Fruit fly (Drosophila melanogaster) whole organism, embryonic: ENCODE results near the gene CG8837.

Source experiments
- CG11504 ChIP-seq: fragments of 200-800 bp; sonication (Bioruptor generic); optimal IDR thresholded peaks from 3 replicates; lab custom pipeline; 2019; ENCODE audit warnings: missing biosample characterization, mild to moderate bottlenecking, missing genetic modification characterization, moderate library complexity
- CG12299 ChIP-seq: fragments of 200-800 bp; sonication (Bioruptor generic); optimal IDR thresholded peaks from 2 replicates; lab custom pipeline; 2018; ENCODE audit warnings: missing biosample characterization, mild to moderate bottlenecking, missing genetic modification characterization
- CG12769 ChIP-seq: fragments of 200-800 bp; sonication (Bioruptor generic); optimal IDR thresholded peaks from 2 replicates; lab custom pipeline; 2019; ENCODE audit warnings: missing biosample characterization, mild to moderate bottlenecking, missing genetic modification characterization, moderate library complexity
- CG30020 ChIP-seq: fragments of 200-800 bp; optimal IDR thresholded peaks from 2 replicates; lab custom pipeline; 2019; ENCODE audit warnings: missing biosample characterization, mild to moderate bottlenecking, missing genetic modification characterization, moderate library complexity
- CG30431 ChIP-seq: fragments of 200-800 bp; sonication (Bioruptor generic); optimal IDR thresholded peaks from 2 replicates; lab custom pipeline; 2017; ENCODE audit warnings: missing biosample characterization, missing genetic modification characterization
- CG32532 ChIP-seq: fragments of 200-800 bp; sonication (Bioruptor generic); IDR thresholded peaks from 2 replicates; pipeline ENCODE4 v1.3.6; 2022; ENCODE audit warnings: missing biosample characterization, missing genetic modification characterization
- CG3995 ChIP-seq: fragments of 200-800 bp; sonication (Bioruptor generic); optimal IDR thresholded peaks from 3 replicates; lab custom pipeline; 2016; ENCODE audit warnings: missing biosample characterization, missing genetic modification characterization
- CG6683 ChIP-seq: fragments of 200-800 bp; sonication (Bioruptor generic); optimal IDR thresholded peaks from 2 replicates; lab custom pipeline; 2017; ENCODE audit warnings: missing biosample characterization, mild to moderate bottlenecking, missing genetic modification characterization, missing genetic modification reagents
- CG6689 ChIP-seq: fragments of 200-800 bp; sonication (Bioruptor generic); IDR thresholded peaks from 2 replicates; pipeline ENCODE4 v1.3.6; 2022; ENCODE audit warnings: missing biosample characterization, missing genetic modification characterization
- CG7372 ChIP-seq: fragments of 200-800 bp; sonication (Bioruptor generic); IDR thresholded peaks from 2 replicates; pipeline ENCODE4 v1.3.6; 2022; ENCODE audit warnings: missing biosample characterization, missing genetic modification characterization
- CG8281 ChIP-seq: fragments of 200-800 bp; sonication (Bioruptor generic); optimal IDR thresholded peaks from 2 replicates; lab custom pipeline; 2018; ENCODE audit warnings: missing biosample characterization, mild to moderate bottlenecking, missing genetic modification characterization, moderate library complexity
- CG8944 ChIP-seq: fragments of 200-800 bp; sonication (Bioruptor generic); optimal IDR thresholded peaks from 3 replicates; lab custom pipeline; 2016; ENCODE audit warnings: missing biosample characterization, missing genetic modification characterization
- CG9876 ChIP-seq: fragments of 200-800 bp; sonication (Bioruptor generic); optimal IDR thresholded peaks from 2 replicates; lab custom pipeline; 2016; ENCODE audit warnings: missing biosample characterization, missing genetic modification characterization
- Dbx ChIP-seq: fragments of 200-800 bp; sonication (Bioruptor generic); IDR thresholded peaks from 3 replicates; pipeline ENCODE4 v1.3.6; 2022; ENCODE audit warnings: missing biosample characterization, missing genetic modification characterization
- Deaf1 ChIP-seq: fragments of 200-800 bp; optimal IDR thresholded peaks from 3 replicates; lab custom pipeline; 2019; ENCODE audit warnings: missing biosample characterization, mild to moderate bottlenecking, missing genetic modification characterization, moderate library complexity
- Doc2 ChIP-seq: fragments of 200-800 bp; sonication (Bioruptor generic); IDR thresholded peaks from 2 replicates; pipeline ENCODE4 v1.3.6; 2022; ENCODE audit warnings: missing biosample characterization, missing genetic modification characterization
- Dref ChIP-seq: fragments of 200-800 bp; sonication (Bioruptor generic); IDR thresholded peaks from 2 replicates; pipeline ENCODE4 v1.3.6; 2022; ENCODE audit warnings: missing biosample characterization, missing genetic modification characterization
- Ets65A ChIP-seq: fragments of 200-800 bp; sonication (Bioruptor generic); peaks from one replicate; lab custom pipeline; 2016; ENCODE audit warnings: missing biosample characterization, missing genetic modification characterization
- GATAe ChIP-seq: fragments of 200-800 bp; sonication (Bioruptor generic); conservative IDR thresholded peaks from 2 replicates; pipeline ENCODE4 v1.3.6; 2022; ENCODE audit warnings: missing biosample characterization, missing genetic modification characterization
- Hsf ChIP-seq: fragments of 200-800 bp; sonication (Bioruptor generic); optimal IDR thresholded peaks from 3 replicates; lab custom pipeline; 2016; ENCODE audit warnings: missing biosample characterization, missing genetic modification characterization
- NK7.1 ChIP-seq: fragments of 200-800 bp; sonication (Bioruptor generic); optimal IDR thresholded peaks from 3 replicates; lab custom pipeline; 2016; ENCODE audit warnings: missing biosample characterization, missing genetic modification characterization
- Ptx1 ChIP-seq: fragments of 200-800 bp; sonication (Bioruptor generic); IDR thresholded peaks from 2 replicates; pipeline ENCODE4 v1.3.6; 2022; ENCODE audit warnings: missing biosample characterization, missing genetic modification characterization
- bigmax ChIP-seq: fragments of 200-800 bp; sonication (Bioruptor generic); optimal IDR thresholded peaks from 2 replicates; lab custom pipeline; 2018; ENCODE audit warnings: missing biosample characterization, mild to moderate bottlenecking, missing genetic modification characterization
- bsh ChIP-seq, 2 experiments: fragments of 200-800 bp; sonication (Bioruptor generic); optimal IDR thresholded peaks; 2 replicates each; lab custom pipeline; 2017 to 2018; ENCODE audit warnings: mild to moderate bottlenecking in 2 of 2, missing biosample characterization in 2 of 2, missing genetic modification characterization in 2 of 2, moderate library complexity in 1 of 2
- cas ChIP-seq: fragments of 200-800 bp; sonication (Bioruptor generic); IDR thresholded peaks from 2 replicates; pipeline ENCODE4 v1.3.6; 2022; ENCODE audit warnings: missing biosample characterization, missing genetic modification characterization
- cg ChIP-seq: fragments of 200-800 bp; sonication (Bioruptor generic); optimal IDR thresholded peaks from 3 replicates; lab custom pipeline; 2019; ENCODE audit warnings: missing biosample characterization, mild to moderate bottlenecking, missing genetic modification characterization, moderate library complexity
- chinmo ChIP-seq: fragments of 200-800 bp; sonication (Bioruptor generic); IDR thresholded peaks from 4 replicates; pipeline ENCODE4 v1.3.6; 2022; ENCODE audit warnings: missing biosample characterization, missing genetic modification characterization; ENCODE audit not compliant: partially characterized antibody
- ci ChIP-seq: fragments of 200-800 bp; sonication (Bioruptor generic); IDR thresholded peaks from 3 replicates; pipeline ENCODE4 v1.3.6; 2022; ENCODE audit warnings: missing biosample characterization, missing genetic modification characterization
- crc ChIP-seq: fragments of 200-800 bp; sonication (Bioruptor generic); optimal IDR thresholded peaks from 2 replicates; lab custom pipeline; 2016; ENCODE audit warnings: missing biosample characterization, missing genetic modification characterization
- crol ChIP-seq: fragments of 200-800 bp; sonication (Bioruptor generic); IDR thresholded peaks from 2 replicates; pipeline ENCODE4 v1.3.6; 2022; ENCODE audit warnings: missing biosample characterization, missing genetic modification characterization
- gsb ChIP-seq: fragments of 200-800 bp; sonication (Bioruptor generic); IDR thresholded peaks from 2 replicates; pipeline ENCODE4 v1.3.6; 2022; ENCODE audit warnings: missing biosample characterization, missing genetic modification characterization
- hkb ChIP-seq, 2 experiments: fragments of 200-800 bp in 1 of 2; fragments of >200 bp in 1 of 2; sonication (Bioruptor generic) in 1 of 2; IDR thresholded peaks in 1 of 2; optimal IDR thresholded peaks in 1 of 2; 2 replicates each; pipeline versions ENCODE4 v1.3.6 to Lab custom; 2017 to 2022; ENCODE audit warnings: missing biosample characterization in 1 of 2, missing genetic modification characterization in 1 of 2
- jumu ChIP-seq: fragments of 200-800 bp; sonication (Bioruptor generic); optimal IDR thresholded peaks from 3 replicates; lab custom pipeline; 2016; ENCODE audit warnings: missing biosample characterization, missing genetic modification characterization
- klu ChIP-seq: fragments of 200-800 bp; sonication (Bioruptor generic); IDR thresholded peaks from 2 replicates; pipeline ENCODE4 v1.3.6; 2022; ENCODE audit warnings: missing biosample characterization, missing genetic modification characterization
- lmd ChIP-seq: fragments of 200-800 bp; sonication (Bioruptor generic); IDR thresholded peaks from 2 replicates; pipeline ENCODE4 v1.3.6; 2022; ENCODE audit warnings: missing biosample characterization, missing genetic modification characterization
- lola ChIP-seq, 3 experiments: fragments of >200 bp in 2 of 3; fragments of 200-800 bp in 1 of 3; sonication (Bioruptor generic) in 1 of 3; optimal IDR thresholded peaks; 2 replicates each; lab custom pipeline; 2017 to 2019; ENCODE audit warnings: missing biosample characterization in 3 of 3, missing genetic modification characterization in 3 of 3, mild to moderate bottlenecking in 1 of 3, moderate library complexity in 1 of 3
- mirr ChIP-seq: fragments of 200-800 bp; sonication (Bioruptor generic); optimal IDR thresholded peaks from 3 replicates; lab custom pipeline; 2018; ENCODE audit warnings: missing biosample characterization, mild to moderate bottlenecking, missing genetic modification characterization
- shn ChIP-seq: fragments of 200-800 bp; sonication (Bioruptor generic); optimal IDR thresholded peaks from 3 replicates; lab custom pipeline; 2016; ENCODE audit warnings: missing biosample characterization, missing genetic modification characterization
- sisA ChIP-seq: fragments of 200-800 bp; sonication (Bioruptor generic); IDR thresholded peaks from 2 replicates; pipeline ENCODE4 v1.3.6; 2022; ENCODE audit warnings: missing biosample characterization, missing genetic modification characterization
- slbo ChIP-seq: fragments of 200-800 bp; sonication (Bioruptor generic); IDR thresholded peaks from 2 replicates; pipeline ENCODE4 v1.3.6; 2022; ENCODE audit warnings: missing biosample characterization, missing genetic modification characterization
- sob ChIP-seq: fragments of 200-800 bp; sonication (Bioruptor generic); IDR thresholded peaks from 2 replicates; pipeline ENCODE4 v1.3.6; 2022; ENCODE audit warnings: missing biosample characterization, missing genetic modification characterization
- stc ChIP-seq: fragments of 200-800 bp; sonication (Bioruptor generic); IDR thresholded peaks from 2 replicates; pipeline ENCODE4 v1.3.6; 2022; ENCODE audit warnings: missing biosample characterization, missing genetic modification characterization
- tx ChIP-seq: fragments of 200-800 bp; sonication (Bioruptor generic); optimal IDR thresholded peaks from 2 replicates; lab custom pipeline; 2016; ENCODE audit warnings: missing biosample characterization, missing genetic modification characterization
- zen2 ChIP-seq: fragments of 200-800 bp; sonication (Bioruptor generic); IDR thresholded peaks from 3 replicates; pipeline ENCODE4 v1.3.6; 2022; ENCODE audit warnings: missing biosample characterization, missing genetic modification characterization; ENCODE audit not compliant: partially characterized antibody
- zfh1 ChIP-seq: fragments of 200-800 bp; sonication (Bioruptor generic); IDR thresholded peaks from 3 replicates; pipeline ENCODE4 v1.3.6; 2022; ENCODE audit warnings: missing biosample characterization, missing genetic modification characterization

Gene CG8837

dm6 chr2L:3354642-3355380, 34.8 kb downstream of the CG8837 start, which contains the start of gene E23 (continued):
- peak; percentile 92 for TF ChIP-seq CG8281 (tag; lab: Kevin White, UChicago)
- peak; percentile 92 for TF ChIP-seq CG30020
- peak; percentile 93 for TF ChIP-seq jumu (GFP tag; lab: Kevin White, UChicago)
- TF ChIP-seq zen2 (GFP tag; lab: Robert Waterston, UW): no peak; the same call in 2 of the 3 replicates
- TF ChIP-seq cas (GFP tag; lab: Robert Waterston, UW): peak; percentile 95
- peak; percentile 98 for TF ChIP-seq CG11504 (tag; lab: Kevin White, UChicago)
- peak; percentile 91 for TF ChIP-seq NK7.1 (GFP tag; lab: Kevin White, UChicago)
- TF ChIP-seq Deaf1 (tag; lab: Kevin White, UChicago): peak; percentile 90
- peak; percentile 31 for TF ChIP-seq cg (GFP tag; lab: Kevin White, UChicago)
- peak; percentile 91 for TF ChIP-seq shn (GFP tag; lab: Kevin White, UChicago)
- peak; percentile 94 for TF ChIP-seq tx (GFP tag; lab: Kevin White, UChicago)
- peak; percentile 97 for TF ChIP-seq gsb
- TF ChIP-seq Dref (GFP tag; lab: Robert Waterston, UW): no peak
- peak; percentile 98 for TF ChIP-seq CG12299 (tag; lab: Kevin White, UChicago)
- TF ChIP-seq bigmax: peak; percentile 48
- TF ChIP-seq CG9876: peak; percentile 91
- peak; percentile 71 for TF ChIP-seq CG3995 (GFP tag; lab: Kevin White, UChicago)
- TF ChIP-seq CG8944 (GFP tag; lab: Kevin White, UChicago): peak; percentile 93
- no peak for TF ChIP-seq hkb (optimal IDR thresholded peaks at IDR 0.05; lab: Kevin White, UChicago)
- peak; percentile 99 for TF ChIP-seq hkb (GFP tag; IDR thresholded peaks at IDR 0.05; lab: Robert Waterston, UW)
- peak; percentile 97 to 99 for TF ChIP-seq bsh (GFP tag; optimal IDR thresholded peaks at IDR 0.05; lab: Kevin White, UChicago)
- peak; percentile 98 for TF ChIP-seq sob
- peak; percentile 82 for TF ChIP-seq crc (GFP tag; lab: Kevin White, UChicago)
- peak; percentile 98 for TF ChIP-seq CG30431 (GFP tag; lab: Kevin White, UChicago)

DNA sequence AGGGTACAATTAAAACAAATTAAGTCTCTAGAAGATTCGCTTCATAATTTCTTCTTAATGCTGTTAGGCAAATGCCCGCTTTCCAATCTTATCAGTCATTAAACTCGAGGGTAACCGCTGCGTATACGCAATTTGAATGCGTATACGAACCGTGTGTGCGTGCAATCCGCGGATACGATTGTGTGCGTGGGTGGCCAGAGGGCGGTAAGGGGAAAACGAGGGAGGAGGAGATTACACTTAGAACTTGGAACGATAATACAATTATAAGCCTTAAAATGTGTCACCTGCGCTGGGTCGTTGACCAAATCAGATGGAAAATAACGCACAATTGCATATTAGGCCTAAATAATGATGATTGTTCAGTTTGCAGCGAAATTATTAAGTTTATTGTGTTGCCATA, 35.7 kb downstream of the CG8837 start:
- TF ChIP-seq ci (GFP tag; lab: Robert Waterston, UW): peak; percentile 28; the same call in 1 of the 3 replicates
- no peak for TF ChIP-seq stc (GFP tag; lab: Robert Waterston, UW)
- TF ChIP-seq CG6683 (GFP tag; lab: Kevin White, UChicago): no peak
- no peak for TF ChIP-seq Doc2 (GFP tag; lab: Robert Waterston, UW)
- no peak for TF ChIP-seq lmd (GFP tag; lab: Robert Waterston, UW)
- peak; percentile 74 for TF ChIP-seq crol (GFP tag; lab: Robert Waterston, UW)
- 0 out of 2 replicates have a peak, but pooled peaks have one; percentile 5 for TF ChIP-seq Ptx1
- peak; percentile 28; the same call in 1 of the 2 replicates for TF ChIP-seq slbo (GFP tag; lab: Robert Waterston, UW)
- TF ChIP-seq lola (GFP tag; optimal IDR thresholded peaks at IDR 0.05; lab: Kevin White, UChicago): no peak
- TF ChIP-seq CG12769: peak; percentile 29
- TF ChIP-seq zfh1 (GFP tag; lab: Robert Waterston, UW): no peak
- TF ChIP-seq CG7372: peak; percentile 88
- TF ChIP-seq Hsf (GFP tag; lab: Kevin White, UChicago): no peak
- TF ChIP-seq sisA: no peak
- TF ChIP-seq mirr: peak; percentile 11
- TF ChIP-seq Dbx (GFP tag; lab: Robert Waterston, UW): 0 out of 3 replicates have a peak, but pooled peaks have one; percentile 13
- peak; percentile 28; the same call in 1 of the 2 replicates for TF ChIP-seq klu (GFP tag; lab: Robert Waterston, UW)
- TF ChIP-seq chinmo (GFP tag; lab: Robert Waterston, UW): 0 out of 4 replicates have a peak, but pooled peaks have one; percentile 49
- peak; percentile 54; the same call in 1 of the 2 replicates for TF ChIP-seq GATAe (GFP tag; lab: Robert Waterston, UW)
- TF ChIP-seq hkb (optimal IDR thresholded peaks at IDR 0.05; lab: Kevin White, UChicago): no peak
- TF ChIP-seq hkb (GFP tag; IDR thresholded peaks at IDR 0.05; lab: Robert Waterston, UW): 0 out of 2 replicates have a peak, but pooled peaks have one; percentile 11
- peak; percentile 38; the same call in 1 of the 2 replicates for TF ChIP-seq CG32532 (GFP tag; lab: Robert Waterston, UW)
- 0 out of 2 replicates have a peak, but pooled peaks have one; percentile 3 for TF ChIP-seq CG6689 (GFP tag; lab: Robert Waterston, UW)
- peak; percentile 92 for TF ChIP-seq Ets65A
- TF ChIP-seq, all 482 proteins: peak for 15
